Worm (Caenorhabditis elegans): ENCODE results near the gene ipp-5.

ipp-5 gene

ce11 chrX:5984581-5985039, 46.7 kb upstream of the ipp-5 start, which contains the start of gene klp-13:
klp-13 (plus strand) TSS chrX:5984989.
- TF ChIP-seq nhr-25 (tag; optimal IDR thresholded peaks at IDR 0.05; ENCODE audit: borderline replicate concordance, insufficient read depth) (peak; percentile 14), T20F7.1 (GFP tag; optimal IDR thresholded peaks at IDR 0.05) (no peak), nhr-6 (tag; optimal IDR thresholded peaks at IDR 0.05) (peak; percentile 84), F37D6.2 (tag; optimal IDR thresholded peaks at IDR 0.05) (peak; percentile 84), F26F4.8 (GFP tag; conservative IDR thresholded peaks at IDR 0.05) (0 out of 2 replicates have a peak, but pooled peaks have one; percentile 37), sdz-12 (GFP tag; optimal IDR thresholded peaks at IDR 0.05) (no peak), nhr-111 (GFP tag; optimal IDR thresholded peaks at IDR 0.05) (no peak), mxl-3 (GFP tag; optimal IDR thresholded peaks at IDR 0.05) (peak; percentile 97), tra-1 (GFP tag; IDR thresholded peaks at IDR 0.05) (no peak), daf-19 (GFP tag; conservative IDR thresholded peaks at IDR 0.05) (no peak), fkh-10 (GFP tag; optimal IDR thresholded peaks at IDR 0.05) (peak; percentile 93), madf-9 (GFP tag; conservative IDR thresholded peaks at IDR 0.05) (peak; percentile 68; the same call in 1 of the 2 replicates), saeg-2 (GFP tag; IDR thresholded peaks at IDR 0.05) (0 out of 2 replicates have a peak, but pooled peaks have one; percentile 28), hlh-11 (tag; optimal IDR thresholded peaks at IDR 0.05) (peak; percentile 90), hlh-30 (tag; optimal IDR thresholded peaks at IDR 0.05; ENCODE audit: insufficient read depth) (peak; percentile 96), nhr-28 (tag; optimal IDR thresholded peaks at IDR 0.05) (peak; percentile 79), dve-1 (tag; optimal IDR thresholded peaks at IDR 0.05; ENCODE audit: insufficient read depth) (peak; percentile 88), D1046.2 (GFP tag; IDR thresholded peaks at IDR 0.05) (no peak), R02D3.7 (tag; optimal IDR thresholded peaks at IDR 0.05) (no peak), dpl-1 (GFP tag; optimal IDR thresholded peaks at IDR 0.05) (peak; percentile 88), F49E8.2 (tag; optimal IDR thresholded peaks at IDR 0.05; ENCODE audit: borderline replicate concordance) (no peak), ztf-7 (tag; optimal IDR thresholded peaks at IDR 0.05) (peak; percentile 44), T26A8.4 (GFP tag; IDR thresholded peaks at IDR 0.05) (peak; percentile 56; the same call in 1 of the 2 replicates), aly-2 (tag; optimal IDR thresholded peaks at IDR 0.05) (no peak), pqm-1 (tag; optimal IDR thresholded peaks at IDR 0.05) (peak; percentile 21), duxl-1 (tag; optimal IDR thresholded peaks at IDR 0.05; ENCODE audit: poor library complexity) (peak; percentile 39), lsy-2 (tag; optimal IDR thresholded peaks at IDR 0.05) (peak; percentile 7 to 87), mes-2 (tag; optimal IDR thresholded peaks at IDR 0.05; ENCODE audit: poor library complexity, severe bottlenecking) (peak; percentile 84), nhr-11 (tag; optimal IDR thresholded peaks at IDR 0.05) (peak; percentile 90), Y75B8A.6 (GFP tag; IDR thresholded peaks at IDR 0.05) (no peak), zag-1 (tag; optimal IDR thresholded peaks at IDR 0.05) (peak; percentile 2), hif-1 (tag; optimal IDR thresholded peaks at IDR 0.05) (peak in 1 of 2 experiments; percentile 86), zfp-2 (tag; optimal IDR thresholded peaks at IDR 0.05) (peak; percentile 60), hmg-1.1 (GFP tag; IDR thresholded peaks at IDR 0.05) (peak; percentile 89), lin-13 (GFP tag; optimal IDR thresholded peaks at IDR 0.05) (peak; percentile 85), cey-2 (tag; optimal IDR thresholded peaks at IDR 0.05; ENCODE audit: borderline replicate concordance, insufficient read depth) (peak; percentile 9), madf-5 (GFP tag; IDR thresholded peaks at IDR 0.05) (no peak), aha-1 (tag) (peak; percentile 83), rbr-2 (tag; optimal IDR thresholded peaks at IDR 0.05) (peak; percentile 85), pha-4 (GFP tag; IDR thresholded peaks at IDR 0.05) (peak; percentile 36; the same call in 1 of the 2 replicates), pha-4 (tag; optimal IDR thresholded peaks at IDR 0.05) (no peak), spr-1 (tag; optimal IDR thresholded peaks at IDR 0.05) (no peak), nhr-48 (tag; optimal IDR thresholded peaks at IDR 0.05) (peak; percentile 64), zip-2 (tag; optimal IDR thresholded peaks at IDR 0.05) (no peak), nhr-77 (tag; optimal IDR thresholded peaks at IDR 0.05) (peak; percentile 58), dmd-6 (GFP tag; IDR thresholded peaks at IDR 0.05) (peak; percentile 81), tag-97 (GFP tag; IDR thresholded peaks at IDR 0.05) (no peak), mep-1 (tag; optimal IDR thresholded peaks at IDR 0.05) (peak; percentile 93), ceh-20 (GFP tag; IDR thresholded peaks at IDR 0.05) (peak; percentile 66; the same call in 1 of the 2 replicates), ctbp-1 (GFP tag; IDR thresholded peaks at IDR 0.05) (peak; percentile 75)

All from whole organism, L4 larva.